Worm (Caenorhabditis elegans) whole organism, L4 larva: ENCODE results near the gene rpia-1.
A peak's percentile ranks its signal among the peaks of the same experiment; 100 is the strongest.

Experiments
- F49E8.2 ChIP-seq: sonication (generic microtip); optimal IDR thresholded peaks from 2 replicates; lab custom pipeline; 2016; ENCODE audit warnings: missing compliant biosample characterization, mild to moderate bottlenecking, missing genetic modification characterization, borderline replicate concordance
- R02D3.7 ChIP-seq: fragments of 150-350 bp; sonication (generic microtip); optimal IDR thresholded peaks from 3 replicates; lab custom pipeline; 2014; ENCODE audit warnings: missing biosample characterization, missing genetic modification characterization
- Y105C5A.15 ChIP-seq: fragments of 200-800 bp; sonication (Bioruptor generic); IDR thresholded peaks from 2 replicates; pipeline ENCODE4 v1.3.6; 2022; ENCODE audit warnings: missing genetic modification characterization, missing compliant biosample characterization
- ZK546.5 ChIP-seq, 2 experiments: sonication (generic microtip); optimal IDR thresholded peaks; 2 replicates each; lab custom pipeline; 2017; ENCODE audit warnings: missing biosample characterization in 2 of 2, missing genetic modification characterization in 2 of 2
- aha-1 ChIP-seq: fragments of 150-350 bp; peaks from one replicate; lab custom pipeline; 2014; ENCODE audit warnings: missing biosample characterization, missing genetic modification characterization
- ceh-32 ChIP-seq: sonication (generic microtip); optimal IDR thresholded peaks from 2 replicates; lab custom pipeline; 2016; ENCODE audit warnings: mild to moderate bottlenecking, missing genetic modification characterization, missing compliant biosample characterization; ENCODE audit not compliant: poor library complexity
- ctbp-1 ChIP-seq: fragments of 200-800 bp; sonication (Bioruptor generic); IDR thresholded peaks from 2 replicates; pipeline ENCODE4 v1.3.6; 2022; ENCODE audit warnings: missing genetic modification reagents, missing genetic modification characterization, missing compliant biosample characterization
- daf-16 ChIP-seq, 3 experiments: sonication (generic microtip); optimal IDR thresholded peaks; 2 replicates each; lab custom pipeline; 2016 to 2017; ENCODE audit warnings: missing genetic modification characterization in 3 of 3, missing genetic modification reagents in 3 of 3, mild to moderate bottlenecking in 2 of 3, missing compliant biosample characterization in 2 of 3, missing biosample characterization in 1 of 3, moderate library complexity in 1 of 3
- daf-8 ChIP-seq: fragments of 200-800 bp; sonication (Bioruptor generic); IDR thresholded peaks from 2 replicates; pipeline ENCODE4 v1.3.6; 2022; ENCODE audit warnings: missing genetic modification characterization, missing compliant biosample characterization
- dmd-6 ChIP-seq: fragments of 200-800 bp; sonication (Bioruptor generic); IDR thresholded peaks from 2 replicates; pipeline ENCODE4 v1.3.6; 2022; ENCODE audit warnings: missing genetic modification reagents, missing genetic modification characterization, missing compliant biosample characterization
- dmd-8 ChIP-seq: fragments of 200-800 bp; sonication (Bioruptor generic); IDR thresholded peaks from 2 replicates; pipeline ENCODE4 v1.3.6; 2022; ENCODE audit warnings: missing genetic modification characterization, missing compliant biosample characterization
- dpl-1 ChIP-seq: fragments of 150-350 bp; optimal IDR thresholded peaks from 2 replicates; lab custom pipeline; 2014; ENCODE audit warnings: missing biosample characterization, missing genetic modification reagents, missing genetic modification characterization
- dve-1 ChIP-seq: sonication (generic microtip); optimal IDR thresholded peaks from 2 replicates; lab custom pipeline; 2017; ENCODE audit warnings: antibody characterized with exemption, mild to moderate bottlenecking, missing genetic modification characterization, missing compliant biosample characterization; ENCODE audit not compliant: insufficient read depth
- fos-1 ChIP-seq: fragments of 150-350 bp; optimal IDR thresholded peaks from 2 replicates; lab custom pipeline; 2014; ENCODE audit warnings: missing biosample characterization, missing genetic modification characterization
- gei-8 ChIP-seq: fragments of 200-800 bp; sonication (Bioruptor generic); optimal IDR thresholded peaks from 2 replicates; lab custom pipeline; 2018; ENCODE audit warnings: mild to moderate bottlenecking, missing genetic modification characterization, missing compliant biosample characterization
- hif-1 ChIP-seq, 2 experiments: sonication (generic microtip); optimal IDR thresholded peaks; 2 replicates each; lab custom pipeline; 2016 to 2017; ENCODE audit warnings: missing compliant biosample characterization in 2 of 2, missing genetic modification characterization in 2 of 2, missing genetic modification reagents in 2 of 2, missing genotype in 2 of 2, mild to moderate bottlenecking in 1 of 2
- hlh-11 ChIP-seq: fragments of 200-800 bp; sonication (Bioruptor generic); optimal IDR thresholded peaks from 2 replicates; lab custom pipeline; 2018; ENCODE audit warnings: mild to moderate bottlenecking, missing genetic modification characterization, missing compliant biosample characterization
- hmg-1.1 ChIP-seq: fragments of 200-800 bp; sonication (Bioruptor generic); IDR thresholded peaks from 2 replicates; pipeline ENCODE4 v1.3.6; 2022; ENCODE audit warnings: missing genetic modification reagents, missing genetic modification characterization, missing compliant biosample characterization
- lim-7 ChIP-seq: fragments of 200-800 bp; sonication (Bioruptor generic); IDR thresholded peaks from 2 replicates; pipeline ENCODE4 v1.3.6; 2022; ENCODE audit warnings: missing genetic modification characterization, missing compliant biosample characterization
- lin-1 ChIP-seq: fragments of 200-800 bp; sonication (Bioruptor generic); IDR thresholded peaks from 2 replicates; pipeline ENCODE4 v1.3.6; 2022; ENCODE audit warnings: missing genetic modification reagents, missing genetic modification characterization, missing compliant biosample characterization
- lin-29 ChIP-seq: fragments of 200-800 bp; sonication (Bioruptor generic); IDR thresholded peaks from 2 replicates; pipeline ENCODE4 v1.3.6; 2022; ENCODE audit warnings: missing genetic modification reagents, missing genetic modification characterization, missing compliant biosample characterization
- lin-38 ChIP-seq: fragments of 200-800 bp; sonication (Bioruptor generic); IDR thresholded peaks from 2 replicates; pipeline ENCODE4 v1.3.6; 2022; ENCODE audit warnings: missing genetic modification reagents, missing genetic modification characterization, missing compliant biosample characterization
- lin-39 ChIP-seq: fragments of 150-350 bp; optimal IDR thresholded peaks from 2 replicates; lab custom pipeline; 2014; ENCODE audit warnings: missing biosample characterization, missing genetic modification reagents, missing genetic modification characterization
- madf-5 ChIP-seq, 2 experiments: fragments of 200-800 bp; sonication (Bioruptor generic); IDR thresholded peaks; 2 replicates each; pipeline ENCODE4 v1.3.6; 2022; ENCODE audit warnings: missing compliant biosample characterization in 2 of 2, missing genetic modification characterization in 2 of 2
- mxl-2 ChIP-seq: fragments of 200-800 bp; sonication (Bioruptor generic); conservative IDR thresholded peaks from 2 replicates; pipeline ENCODE4 v1.3.6; 2022; ENCODE audit warnings: missing genetic modification reagents, missing genetic modification characterization, missing compliant biosample characterization
- mxl-3 ChIP-seq: fragments of 200-800 bp; sonication (Bioruptor generic); optimal IDR thresholded peaks from 2 replicates; lab custom pipeline; 2018; ENCODE audit warnings: mild to moderate bottlenecking, missing genetic modification characterization, missing compliant biosample characterization
- nhr-102 ChIP-seq: sonication (generic microtip); optimal IDR thresholded peaks from 2 replicates; lab custom pipeline; 2016; ENCODE audit warnings: mild to moderate bottlenecking, missing genetic modification characterization, moderate library complexity, missing compliant biosample characterization
- nhr-11 ChIP-seq: fragments of 150-350 bp; optimal IDR thresholded peaks from 2 replicates; lab custom pipeline; 2014; ENCODE audit warnings: missing biosample characterization, missing genetic modification characterization
- nhr-28 ChIP-seq: fragments of 150-350 bp; optimal IDR thresholded peaks from 2 replicates; lab custom pipeline; 2014; ENCODE audit warnings: missing biosample characterization, missing genetic modification characterization
- nhr-76 ChIP-seq: fragments of 150-350 bp; optimal IDR thresholded peaks from 2 replicates; lab custom pipeline; 2014; ENCODE audit warnings: missing biosample characterization, missing genetic modification characterization
- pha-4 ChIP-seq, 2 experiments: fragments of 150-350 bp in 1 of 2; fragments of 200-800 bp in 1 of 2; sonication (Bioruptor generic) in 1 of 2; IDR thresholded peaks in 1 of 2; optimal IDR thresholded peaks in 1 of 2; 2 replicates each; pipeline versions ENCODE4 v1.3.6 to Lab custom; 2014 to 2022; ENCODE audit warnings: missing genetic modification characterization in 2 of 2, missing genetic modification reagents in 2 of 2, missing biosample characterization in 1 of 2, missing compliant biosample characterization in 1 of 2
- php-3 ChIP-seq: fragments of 200-800 bp; sonication (Bioruptor generic); IDR thresholded peaks from 2 replicates; pipeline ENCODE4 v1.3.6; 2022; ENCODE audit warnings: missing genetic modification reagents, missing genetic modification characterization, missing compliant biosample characterization
- pqm-1 ChIP-seq: sonication (generic microtip); optimal IDR thresholded peaks from 2 replicates; lab custom pipeline; 2017; ENCODE audit warnings: missing biosample characterization, missing genetic modification characterization
- snpc-1.2 ChIP-seq: fragments of 200-800 bp; sonication (Bioruptor generic); IDR thresholded peaks from 2 replicates; pipeline ENCODE4 v1.3.6; 2022; ENCODE audit warnings: missing genetic modification reagents, missing genetic modification characterization, missing compliant biosample characterization
- unc-130 ChIP-seq: sonication (generic microtip); optimal IDR thresholded peaks from 2 replicates; lab custom pipeline; 2016; ENCODE audit warnings: missing genetic modification reagents, missing genetic modification characterization, missing compliant biosample characterization
- ztf-11 ChIP-seq: fragments of 150-350 bp; optimal IDR thresholded peaks from 2 replicates; lab custom pipeline; 2014; ENCODE audit warnings: missing biosample characterization, missing genetic modification characterization

The rpia-1 gene

DNA sequence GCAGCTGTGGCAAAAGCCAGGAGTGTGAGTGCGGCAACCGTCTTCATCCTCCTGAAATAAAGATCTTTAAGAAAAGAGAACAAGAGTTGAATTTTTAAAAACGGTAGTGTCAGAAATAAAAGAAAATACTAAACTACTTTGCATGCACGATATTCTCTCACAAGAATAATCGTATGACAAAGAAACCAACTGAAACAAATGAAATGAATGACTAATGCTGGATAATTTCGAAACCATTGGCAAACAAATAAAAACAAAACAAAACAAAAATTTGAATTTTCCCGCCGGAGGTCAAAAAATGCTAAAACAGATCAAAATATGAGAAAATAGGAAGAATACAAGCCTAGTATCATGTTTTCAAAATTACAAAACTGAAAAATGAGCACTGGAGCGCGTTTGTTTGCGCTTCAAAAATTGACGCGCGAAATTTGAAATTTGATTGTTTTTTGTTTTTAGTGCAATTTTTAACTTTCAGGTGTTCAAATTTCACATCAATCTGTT is 18.9 kb upstream of the rpia-1 start, which contains the start of gene cpg-2 (continued):
- TF ChIP-seq R02D3.7 (no peak), hlh-11 (tag; lab: Kevin White, UChicago) (no peak), ztf-11 (tag; lab: Kevin White, UChicago) (no peak), hif-1 (tag; optimal IDR thresholded peaks at IDR 0.05; lab: Kevin White, UChicago) (no peak), lin-38 (peak; percentile 90), ZK546.5 (tag; optimal IDR thresholded peaks at IDR 0.05; lab: Kevin White, UChicago) (no peak), F49E8.2 (tag; lab: Kevin White, UChicago) (peak; percentile 82), daf-8 (GFP tag; lab: Robert Waterston, UW) (no peak), pha-4 (GFP tag; IDR thresholded peaks at IDR 0.05; lab: Robert Waterston, UW) (no peak), pha-4 (tag; optimal IDR thresholded peaks at IDR 0.05; lab: Kevin White, UChicago) (no peak), lin-29 (GFP tag; lab: Robert Waterston, UW) (no peak), dmd-8 (no peak), php-3 (GFP tag; lab: Robert Waterston, UW) (no peak), nhr-11 (tag; lab: Kevin White, UChicago) (no peak), mxl-3 (no peak), hmg-1.1 (no peak), dpl-1 (no peak), snpc-1.2 (GFP tag; lab: Robert Waterston, UW) (peak; percentile 39; the same call in 1 of the 2 replicates), madf-5 (GFP tag; IDR thresholded peaks at IDR 0.05; lab: Robert Waterston, UW) (no peak), Y105C5A.15 (GFP tag; lab: Robert Waterston, UW) (no peak), fos-1 (tag; lab: Kevin White, UChicago) (no peak), unc-130 (GFP tag; lab: Kevin White, UChicago) (peak; percentile 96), nhr-28 (no peak), mxl-2 (GFP tag; lab: Robert Waterston, UW) (no peak)
- TF ChIP-seq, all 104 proteins: peak for 5

DNA sequence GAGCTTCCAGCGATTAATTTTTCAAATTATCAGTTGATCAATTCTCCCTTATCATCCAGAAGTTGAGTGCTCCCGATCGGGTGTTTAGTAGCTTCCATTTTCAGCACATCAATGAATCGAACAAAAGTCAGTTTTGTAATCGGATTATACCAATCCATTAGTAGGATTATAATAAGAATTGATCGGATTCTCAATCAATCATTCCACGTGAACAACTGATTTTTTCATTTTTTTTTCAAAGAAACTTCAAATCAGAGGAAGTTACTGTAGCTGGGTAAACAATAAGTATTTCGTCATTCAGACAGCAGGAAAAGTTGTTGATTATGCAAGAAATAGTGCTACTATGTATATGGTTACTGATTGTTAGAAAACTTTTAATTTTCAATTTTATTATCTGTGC is 16.1 kb upstream of the rpia-1 start:
- TF ChIP-seq ctbp-1 (no peak), ceh-32 (tag; lab: Kevin White, UChicago) (no peak), hlh-11 (tag; lab: Kevin White, UChicago) (peak; percentile 57), nhr-28 (peak; percentile 14), nhr-102 (tag; lab: Kevin White, UChicago) (no peak), pqm-1 (tag; lab: Kevin White, UChicago) (peak; percentile 62), lin-1 (0 out of 2 replicates have a peak, but pooled peaks have one; percentile 21), unc-130 (GFP tag; lab: Kevin White, UChicago) (no peak), dmd-6 (peak; percentile 14; the same call in 1 of the 2 replicates), daf-16 (GFP tag; optimal IDR thresholded peaks at IDR 0.05; lab: Kevin White, UChicago) (no peak), daf-16 (tag; optimal IDR thresholded peaks at IDR 0.05; lab: Kevin White, UChicago) (peak; percentile 85)

DNA sequence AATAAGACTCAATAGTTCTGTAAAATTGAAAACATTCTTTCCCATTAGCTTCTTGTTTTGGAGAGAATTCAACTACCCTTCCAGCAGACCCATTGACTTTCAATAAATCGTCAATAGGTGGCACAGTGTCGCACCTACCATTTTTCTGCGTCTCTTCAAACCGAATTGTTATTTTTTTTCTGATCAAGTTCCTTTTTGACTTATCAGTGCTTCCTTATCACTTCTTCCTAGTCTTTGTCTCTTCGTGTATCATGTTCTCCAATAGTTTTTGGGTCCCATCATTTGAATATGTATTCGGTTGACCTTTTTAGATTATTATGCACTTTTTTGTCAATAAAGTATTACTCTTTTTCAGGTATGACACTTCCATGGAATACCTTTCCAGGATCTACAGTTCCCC is 15.0 kb upstream of the rpia-1 start, which contains the start of gene odd-1:
odd-1 (plus strand) TSS at position 349 of the 400 bp plus-strand sequence.
- TF ChIP-seq pqm-1 (tag; lab: Kevin White, UChicago) (peak; percentile 77), unc-130 (GFP tag; lab: Kevin White, UChicago) (no peak), nhr-76 (tag; lab: Kevin White, UChicago) (no peak), hlh-11 (tag; lab: Kevin White, UChicago) (peak; percentile 9), aha-1 (peak; percentile 82), dve-1 (tag; lab: Kevin White, UChicago) (peak; percentile 33), nhr-28 (peak; percentile 30), dmd-6 (peak; percentile 24; the same call in 1 of the 2 replicates), gei-8 (no peak), lim-7 (no peak), daf-16 (GFP tag; optimal IDR thresholded peaks at IDR 0.05; lab: Kevin White, UChicago) (no peak), daf-16 (tag; optimal IDR thresholded peaks at IDR 0.05; lab: Kevin White, UChicago) (peak; percentile 49), lin-39 (tag; lab: Kevin White, UChicago) (no peak)
- TF ChIP-seq, all 104 proteins: peak for 7
